Worm (Caenorhabditis elegans) whole organism, young adult: ENCODE results near the gene Y48E1C.4.
A peak's percentile ranks its signal among the peaks of the same experiment; 100 is the strongest.

Experiments used
- B0019.2 ChIP-seq: fragments of 200-800 bp; sonication (Bioruptor generic); conservative IDR thresholded peaks from 2 replicates; pipeline ENCODE4 v1.3.6; 2022; ENCODE audit warnings: missing genetic modification reagents, missing genetic modification characterization, missing compliant biosample characterization
- B0261.1 ChIP-seq: sonication (generic microtip); optimal IDR thresholded peaks from 2 replicates; lab custom pipeline; 2016; ENCODE audit warnings: mild to moderate bottlenecking, missing genetic modification characterization, moderate library complexity, missing compliant biosample characterization
- F10E7.11 ChIP-seq: sonication (generic microtip); optimal IDR thresholded peaks from 2 replicates; lab custom pipeline; 2017; ENCODE audit warnings: mild to moderate bottlenecking, missing genetic modification characterization, moderate library complexity, missing compliant biosample characterization
- F52B5.7 ChIP-seq: sonication (generic microtip); optimal IDR thresholded peaks from 2 replicates; lab custom pipeline; 2016; ENCODE audit warnings: mild to moderate bottlenecking, missing genetic modification characterization, missing compliant biosample characterization
- F57C9.4 ChIP-seq: sonication (generic microtip); optimal IDR thresholded peaks from 2 replicates; lab custom pipeline; 2017; ENCODE audit warnings: mild to moderate bottlenecking, missing genetic modification characterization, missing compliant biosample characterization
- T07F8.4 ChIP-seq: sonication (generic microtip); optimal IDR thresholded peaks from 2 replicates; lab custom pipeline; 2016; ENCODE audit warnings: mild to moderate bottlenecking, missing genetic modification characterization, moderate library complexity, missing compliant biosample characterization
- Y53G8AR.9 ChIP-seq: fragments of 200-800 bp; sonication (Bioruptor generic); conservative IDR thresholded peaks from 2 replicates; pipeline ENCODE4 v1.3.6; 2022; ENCODE audit warnings: missing genetic modification reagents, missing genetic modification characterization, missing compliant biosample characterization
- Y56A3A.18 ChIP-seq: fragments of 200-800 bp; sonication (Bioruptor generic); IDR thresholded peaks from 2 replicates; pipeline ENCODE4 v1.3.6; 2022; ENCODE audit warnings: missing genetic modification reagents, missing genetic modification characterization, missing compliant biosample characterization
- Y79H2A.3 ChIP-seq: fragments of 200-800 bp; sonication (Bioruptor generic); conservative IDR thresholded peaks from 2 replicates; pipeline ENCODE4 v1.3.6; 2022; ENCODE audit warnings: missing genetic modification reagents, missing genetic modification characterization, missing compliant biosample characterization
- ama-1 ChIP-seq, 3 experiments: fragments of 150-350 bp in 1 of 3; sonication (generic microtip) in 2 of 3; optimal IDR thresholded peaks; 2 replicates each; lab custom pipeline; 2014 to 2018; ENCODE audit warnings: missing biosample characterization in 2 of 3, missing genetic modification characterization in 2 of 3, missing genetic modification reagents in 2 of 3
- athp-1 ChIP-seq: sonication (generic microtip); optimal IDR thresholded peaks from 2 replicates; lab custom pipeline; 2017; ENCODE audit warnings: mild to moderate bottlenecking, missing genetic modification characterization, missing compliant biosample characterization
- ceh-27 ChIP-seq: fragments of 200-800 bp; sonication (Bioruptor generic); optimal IDR thresholded peaks from 2 replicates; lab custom pipeline; 2018; ENCODE audit warnings: mild to moderate bottlenecking, missing genetic modification characterization, moderate library complexity, missing compliant biosample characterization
- chd-7 ChIP-seq: sonication (generic microtip); optimal IDR thresholded peaks from 2 replicates; lab custom pipeline; 2016; ENCODE audit warnings: mild to moderate bottlenecking, missing genetic modification characterization, moderate library complexity, missing compliant biosample characterization
- dox-1 ChIP-seq: fragments of 200-800 bp; sonication (Bioruptor generic); IDR thresholded peaks from 2 replicates; pipeline ENCODE4 v1.3.6; 2022; ENCODE audit warnings: missing genetic modification reagents, missing genetic modification characterization, missing compliant biosample characterization
- dpff-1 ChIP-seq: sonication (generic microtip); optimal IDR thresholded peaks from 2 replicates; lab custom pipeline; 2017; ENCODE audit warnings: mild to moderate bottlenecking, missing genetic modification characterization, missing compliant biosample characterization
- egl-18 ChIP-seq: fragments of 200-800 bp; sonication (Bioruptor generic); IDR thresholded peaks from 2 replicates; pipeline ENCODE4 v1.3.6; 2022; ENCODE audit warnings: missing genetic modification reagents, missing genetic modification characterization, missing compliant biosample characterization
- egrh-3 ChIP-seq: fragments of 200-800 bp; sonication (Bioruptor generic); IDR thresholded peaks from 2 replicates; pipeline ENCODE4 v1.3.6; 2022; ENCODE audit warnings: missing genetic modification reagents, missing genetic modification characterization, missing compliant biosample characterization
- hmg-20 ChIP-seq: fragments of 200-800 bp; sonication (Bioruptor generic); IDR thresholded peaks from 2 replicates; pipeline ENCODE4 v1.3.6; 2022; ENCODE audit warnings: missing genetic modification reagents, missing genetic modification characterization, missing compliant biosample characterization
- let-526 ChIP-seq: fragments of 200-800 bp; sonication (Bioruptor generic); IDR thresholded peaks from 2 replicates; pipeline ENCODE4 v1.3.6; 2022; ENCODE audit warnings: missing genetic modification reagents, missing genetic modification characterization, missing compliant biosample characterization
- lin-26 ChIP-seq: fragments of 200-800 bp; sonication (Bioruptor generic); IDR thresholded peaks from 2 replicates; pipeline ENCODE4 v1.3.6; 2022; ENCODE audit warnings: missing genetic modification reagents, missing genetic modification characterization, missing compliant biosample characterization
- lin-35 ChIP-seq, 3 experiments: fragments of 150-350 bp in 2 of 3; sonication (generic microtip) in 1 of 3; optimal IDR thresholded peaks; 2 replicates each; lab custom pipeline; 2014 to 2018; ENCODE audit warnings: missing biosample characterization in 3 of 3, missing genetic modification characterization in 3 of 3, missing genetic modification reagents in 3 of 3
- lin-54 ChIP-seq: fragments of 200-800 bp; sonication (Bioruptor generic); optimal IDR thresholded peaks from 2 replicates; lab custom pipeline; 2018; ENCODE audit warnings: mild to moderate bottlenecking, missing genetic modification characterization, missing compliant biosample characterization
- lsy-27 ChIP-seq: sonication (generic microtip); optimal IDR thresholded peaks from 2 replicates; lab custom pipeline; 2017; ENCODE audit warnings: missing genetic modification characterization, mild to moderate bottlenecking, missing compliant biosample characterization, antibody characterized with exemption, missing genotype, borderline replicate concordance; ENCODE audit not compliant: insufficient read depth
- madf-10 ChIP-seq: sonication (generic microtip); optimal IDR thresholded peaks from 2 replicates; lab custom pipeline; 2016; ENCODE audit warnings: mild to moderate bottlenecking, missing genetic modification characterization, missing compliant biosample characterization
- madf-6 ChIP-seq: fragments of 200-800 bp; sonication (Bioruptor generic); IDR thresholded peaks from 2 replicates; pipeline ENCODE4 v1.3.6; 2022; ENCODE audit warnings: missing genetic modification reagents, missing genetic modification characterization, missing compliant biosample characterization
- mxl-1 ChIP-seq: sonication (generic microtip); optimal IDR thresholded peaks from 2 replicates; lab custom pipeline; 2016; ENCODE audit warnings: missing genetic modification characterization, missing compliant biosample characterization
- nfya-2 ChIP-seq: fragments of 200-800 bp; sonication (Bioruptor generic); IDR thresholded peaks from 2 replicates; pipeline ENCODE4 v1.3.6; 2022; ENCODE audit warnings: missing genetic modification reagents, missing genetic modification characterization, missing compliant biosample characterization
- nfyb-1 ChIP-seq: fragments of 200-800 bp; sonication (Bioruptor generic); IDR thresholded peaks from 2 replicates; pipeline ENCODE4 v1.3.6; 2022; ENCODE audit warnings: missing genetic modification reagents, missing genetic modification characterization, missing compliant biosample characterization
- nhr-179 ChIP-seq: sonication (generic microtip); optimal IDR thresholded peaks from 2 replicates; lab custom pipeline; 2016; ENCODE audit warnings: mild to moderate bottlenecking, missing genetic modification characterization, missing compliant biosample characterization
- nhr-80 ChIP-seq: sonication (generic microtip); optimal IDR thresholded peaks from 2 replicates; lab custom pipeline; 2016; ENCODE audit warnings: missing genetic modification characterization, missing compliant biosample characterization
- nhr-90 ChIP-seq: sonication (generic microtip); optimal IDR thresholded peaks from 2 replicates; lab custom pipeline; 2016; ENCODE audit warnings: missing genotype, mild to moderate bottlenecking, missing genetic modification characterization, missing compliant biosample characterization
- pha-4 ChIP-seq: fragments of 150-350 bp; sonication (generic microtip); optimal IDR thresholded peaks from 2 replicates; lab custom pipeline; 2014; ENCODE audit warnings: missing biosample characterization, missing genetic modification reagents, missing genetic modification characterization
- rpc-1 ChIP-seq, 2 experiments: fragments of 150-350 bp in 1 of 2; sonication (generic microtip) in 1 of 2; optimal IDR thresholded peaks; 2 replicates each; lab custom pipeline; 2014 to 2018; ENCODE audit warnings: missing biosample characterization in 1 of 2, missing genetic modification characterization in 1 of 2, missing genetic modification reagents in 1 of 2, missing genotype in 1 of 2
- sea-2 ChIP-seq: fragments of 200-800 bp; sonication (Bioruptor generic); IDR thresholded peaks from 2 replicates; pipeline ENCODE4 v1.3.6; 2022; ENCODE audit warnings: missing genetic modification characterization, missing compliant biosample characterization
- snpc-4 ChIP-seq, 5 experiments: fragments of 150-350 bp in 1 of 5; sonication (generic microtip) in 4 of 5; optimal IDR thresholded peaks; 2 replicates each; lab custom pipeline; 2014 to 2018; ENCODE audit warnings: missing genetic modification characterization in 5 of 5, missing biosample characterization in 3 of 5, antibody characterized with exemption in 2 of 5, mild to moderate bottlenecking in 2 of 5, missing compliant biosample characterization in 2 of 5, missing genotype in 2 of 5, moderate library complexity in 2 of 5, missing genetic modification reagents in 1 of 5
- somi-1 ChIP-seq: fragments of 200-800 bp; sonication (Bioruptor generic); optimal IDR thresholded peaks from 2 replicates; lab custom pipeline; 2018; ENCODE audit warnings: mild to moderate bottlenecking, missing genetic modification characterization, missing compliant biosample characterization
- sptf-2 ChIP-seq: fragments of 200-800 bp; sonication (Bioruptor generic); optimal IDR thresholded peaks from 2 replicates; lab custom pipeline; 2018; ENCODE audit warnings: mild to moderate bottlenecking, missing genetic modification characterization, missing compliant biosample characterization
- tbp1 ChIP-seq: fragments of 200-800 bp; sonication (Bioruptor generic); optimal IDR thresholded peaks from 2 replicates; lab custom pipeline; 2018; ENCODE audit warnings: mild to moderate bottlenecking, missing genetic modification characterization, missing compliant biosample characterization
- zfh-2 ChIP-seq: fragments of 200-800 bp; sonication (Bioruptor generic); conservative IDR thresholded peaks from 2 replicates; pipeline ENCODE4 v1.3.6; 2022; ENCODE audit warnings: missing genetic modification reagents, missing genetic modification characterization, missing compliant biosample characterization
- ztf-18 ChIP-seq: sonication (generic microtip); optimal IDR thresholded peaks from 2 replicates; lab custom pipeline; 2016; ENCODE audit warnings: missing genotype, mild to moderate bottlenecking, missing genetic modification characterization, missing compliant biosample characterization
- ztf-22 ChIP-seq: fragments of 200-800 bp; sonication (Bioruptor generic); optimal IDR thresholded peaks from 2 replicates; lab custom pipeline; 2018; ENCODE audit warnings: mild to moderate bottlenecking, missing genetic modification characterization, moderate library complexity, missing compliant biosample characterization
- ztf-25 ChIP-seq: fragments of 200-800 bp; sonication (Bioruptor generic); IDR thresholded peaks from 2 replicates; pipeline ENCODE4 v1.3.6; 2022; ENCODE audit warnings: missing genetic modification reagents, missing genetic modification characterization, missing compliant biosample characterization
- ztf-28 ChIP-seq: fragments of 200-800 bp; sonication (Bioruptor generic); IDR thresholded peaks from 2 replicates; pipeline ENCODE4 v1.3.6; 2022; ENCODE audit warnings: missing genetic modification reagents, missing genetic modification characterization, missing compliant biosample characterization
- ztf-3 ChIP-seq: fragments of 200-800 bp; sonication (Bioruptor generic); optimal IDR thresholded peaks from 2 replicates; lab custom pipeline; 2018; ENCODE audit warnings: mild to moderate bottlenecking, missing genetic modification characterization, missing compliant biosample characterization
- ztf-6 ChIP-seq: fragments of 200-800 bp; sonication (Bioruptor generic); IDR thresholded peaks from 2 replicates; pipeline ENCODE4 v1.3.6; 2022; ENCODE audit warnings: missing genetic modification reagents, missing genetic modification characterization, missing compliant biosample characterization

Gene Y48E1C.4

ce11 chrII:13460592-13461395 is 24.2 kb upstream of the Y48E1C.4 start, which contains the start of gene pqn-27 (continued):
- TF ChIP-seq Y79H2A.3 (no peak), egl-18 (no peak), Y56A3A.18 (GFP tag; lab: Robert Waterston, UW) (peak; percentile 79; the same call in 1 of the 2 replicates), ztf-28 (no peak), lin-54 (GFP tag; lab: Kevin White, UChicago) (peak; percentile 16), rpc-1 (optimal IDR thresholded peaks at IDR 0.05; lab: Kevin White, UChicago) (no peak), rpc-1 (tag; optimal IDR thresholded peaks at IDR 0.05; lab: Kevin White, UChicago) (no peak), madf-10 (tag; lab: Kevin White, UChicago) (no peak), snpc-4 (GFP tag; optimal IDR thresholded peaks at IDR 0.05; lab: Kevin White, UChicago) (no peak), snpc-4 (tag; optimal IDR thresholded peaks at IDR 0.05; lab: Kevin White, UChicago) (peak in 1 of 4 experiments; percentile 46), madf-6 (GFP tag; lab: Robert Waterston, UW) (peak; percentile 68), egrh-3 (no peak), nfyb-1 (peak; percentile 63), ztf-3 (GFP tag; lab: Kevin White, UChicago) (peak; percentile 39), somi-1 (GFP tag; lab: Kevin White, UChicago) (peak; percentile 58), ztf-18 (tag; lab: Kevin White, UChicago) (no peak), F10E7.11 (tag; lab: Kevin White, UChicago) (peak; percentile 16), athp-1 (peak; percentile 39), nhr-90 (tag; lab: Kevin White, UChicago) (no peak), hmg-20 (GFP tag; lab: Robert Waterston, UW) (0 out of 2 replicates have a peak, but pooled peaks have one; percentile 27), ama-1 (optimal IDR thresholded peaks at IDR 0.05; lab: Kevin White, UChicago) (peak; percentile 97), ama-1 (GFP tag; optimal IDR thresholded peaks at IDR 0.05; lab: Kevin White, UChicago) (peak in 1 of 2 experiments; percentile 39), sea-2 (no peak), zfh-2 (0 out of 2 replicates have a peak, but pooled peaks have one; percentile 18), Y53G8AR.9 (GFP tag; lab: Robert Waterston, UW) (peak; percentile 64; the same call in 1 of the 2 replicates), ztf-6 (GFP tag; lab: Robert Waterston, UW) (no peak), chd-7 (tag; lab: Kevin White, UChicago) (peak; percentile 62)

- no peak for TF ChIP-seq ama-1 (optimal IDR thresholded peaks at IDR 0.05; lab: Kevin White, UChicago)
- no peak for TF ChIP-seq ama-1 (GFP tag; optimal IDR thresholded peaks at IDR 0.05; lab: Kevin White, UChicago)
- no peak for TF ChIP-seq T07F8.4
- TF ChIP-seq lsy-27 (tag; lab: Kevin White, UChicago), result no peak
- TF ChIP-seq mxl-1, result no peak
- TF ChIP-seq tbp1 (GFP tag; lab: Kevin White, UChicago), result no peak
- 0 out of 2 replicates have a peak, but pooled peaks have one; percentile 49 for TF ChIP-seq lin-26
- TF ChIP-seq ztf-22 (GFP tag; lab: Kevin White, UChicago), result no peak
- TF ChIP-seq nhr-179, result no peak
- TF ChIP-seq nhr-90 (tag; lab: Kevin White, UChicago), result no peak
- peak; percentile 94 for TF ChIP-seq zfh-2
- no peak for TF ChIP-seq ceh-27
- TF ChIP-seq nfya-2 (GFP tag; lab: Robert Waterston, UW), result no peak
- TF ChIP-seq ztf-28, result no peak
- TF ChIP-seq ztf-3 (GFP tag; lab: Kevin White, UChicago), result no peak
- TF ChIP-seq sptf-2 (GFP tag; lab: Kevin White, UChicago), result no peak
- TF ChIP-seq let-526, result no peak
- no peak for TF ChIP-seq ztf-25 (GFP tag; lab: Robert Waterston, UW)
- TF ChIP-seq dox-1 (GFP tag; lab: Robert Waterston, UW), result peak; percentile 70
- no peak for TF ChIP-seq lin-35 (GFP tag; optimal IDR thresholded peaks at IDR 0.05; lab: Kevin White, UChicago)
- TF ChIP-seq B0261.1 (tag; lab: Kevin White, UChicago), result no peak
- peak; percentile 59 for TF ChIP-seq nhr-80 (tag; lab: Kevin White, UChicago)
- no peak for TF ChIP-seq B0019.2 (GFP tag; lab: Robert Waterston, UW)
- no peak for TF ChIP-seq pha-4
- no peak for TF ChIP-seq F52B5.7
- no peak for TF ChIP-seq dpff-1
- TF ChIP-seq F57C9.4 (tag; lab: Kevin White, UChicago), result no peak
These were observed 20.0 kb upstream of the Y48E1C.4 start for ce11 chrII:13456622-13457021.
